Worm (Caenorhabditis elegans) whole organism, young adult: Measurements from ENCODE around the gene F57A10.2.

Source experiments
- F10E7.11 ChIP-seq: sonication (generic microtip); optimal IDR thresholded peaks from 2 replicates; lab custom pipeline; 2017; ENCODE audit warnings: mild to moderate bottlenecking, missing genetic modification characterization, moderate library complexity, missing compliant biosample characterization
- ceh-79 ChIP-seq: sonication (generic microtip); optimal IDR thresholded peaks from 2 replicates; lab custom pipeline; 2017; ENCODE audit warnings: mild to moderate bottlenecking, missing genetic modification characterization, missing compliant biosample characterization
- gei-17 ChIP-seq: fragments of 200-800 bp; sonication (Bioruptor generic); optimal IDR thresholded peaks from 2 replicates; lab custom pipeline; 2018; ENCODE audit warnings: mild to moderate bottlenecking, missing genetic modification characterization, missing compliant biosample characterization
- nhr-90 ChIP-seq: sonication (generic microtip); optimal IDR thresholded peaks from 2 replicates; lab custom pipeline; 2016; ENCODE audit warnings: missing genotype, mild to moderate bottlenecking, missing genetic modification characterization, missing compliant biosample characterization

DNA sequence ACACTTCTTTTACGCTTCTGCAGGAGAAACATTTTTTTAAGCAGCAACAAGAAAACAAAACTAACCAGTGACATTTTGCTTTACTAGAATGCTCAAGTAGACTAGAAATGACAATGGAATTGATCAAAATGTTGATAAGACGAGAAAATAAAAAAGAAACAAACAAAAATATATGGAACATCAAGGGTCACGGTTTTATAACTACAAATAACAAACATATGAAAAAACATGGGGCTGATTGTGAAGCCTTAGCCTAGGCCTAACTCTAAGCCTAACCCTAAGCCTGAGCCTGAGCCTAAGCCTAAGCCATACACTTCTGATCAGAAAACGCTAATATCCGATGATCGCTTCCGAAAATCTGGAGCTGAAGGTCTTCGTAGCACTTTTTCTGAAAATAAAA is 35.9 kb upstream of the F57A10.2 start, which contains the start of gene Y6E2A.10:
- TF ChIP-seq ceh-79 (tag; lab: Kevin White, UChicago) (no peak), gei-17 (GFP tag; lab: Kevin White, UChicago) (no peak), nhr-90 (no peak), F10E7.11 (tag; lab: Kevin White, UChicago) (no peak)
